Worm (Caenorhabditis elegans): Measurements from ENCODE around the gene H08J19.1.

- no peak for TF ChIP-seq ama-1 (optimal IDR thresholded peaks at IDR 0.05)
- TF ChIP-seq nhr-12 (tag; optimal IDR thresholded peaks at IDR 0.05): no peak
- TF ChIP-seq hpl-2 (GFP tag; optimal IDR thresholded peaks at IDR 0.05): no peak
- TF ChIP-seq pqm-1 (tag; optimal IDR thresholded peaks at IDR 0.05): no peak
- TF ChIP-seq lsy-2 (tag; optimal IDR thresholded peaks at IDR 0.05): no peak
- TF ChIP-seq nhr-28 (tag; optimal IDR thresholded peaks at IDR 0.05): no peak
- no peak for TF ChIP-seq lin-15B (tag; optimal IDR thresholded peaks at IDR 0.05)
- no peak for TF ChIP-seq jun-1 (tag; optimal IDR thresholded peaks at IDR 0.05)
- TF ChIP-seq dpl-1 (GFP tag; optimal IDR thresholded peaks at IDR 0.05): no peak
- TF ChIP-seq elt-3 (tag; optimal IDR thresholded peaks at IDR 0.05): no peak
- TF ChIP-seq pag-3 (tag; optimal IDR thresholded peaks at IDR 0.05; ENCODE audit: borderline replicate concordance, insufficient read depth): no peak
- no peak for TF ChIP-seq lin-39 (tag; optimal IDR thresholded peaks at IDR 0.05)
Observed at ce11 chrX:15629615-15630014, 13.1 kb upstream of the H08J19.1 start.
